Worm (Caenorhabditis elegans): Measurements from ENCODE around the gene ZK84.5.

- TF ChIP-seq snpc-4 (tag; optimal IDR thresholded peaks at IDR 0.05) (no peak), daf-12 (tag; optimal IDR thresholded peaks at IDR 0.05) (no peak), php-3 (GFP tag; IDR thresholded peaks at IDR 0.05) (no peak), unc-130 (GFP tag; optimal IDR thresholded peaks at IDR 0.05) (no peak), sdz-12 (GFP tag; optimal IDR thresholded peaks at IDR 0.05) (no peak), fkh-10 (GFP tag; optimal IDR thresholded peaks at IDR 0.05) (no peak), mes-2 (tag; optimal IDR thresholded peaks at IDR 0.05; ENCODE audit: poor library complexity, severe bottlenecking) (no peak), set-16 (GFP tag; IDR thresholded peaks at IDR 0.05) (no peak), ctbp-1 (GFP tag; IDR thresholded peaks at IDR 0.05) (no peak)
These were observed 14.8 kb upstream of the ZK84.5 start, which contains the start of gene frpr-16 for ce11 chrII:6031106-6031505.

All from whole organism, L4 larva.